Worm (Caenorhabditis elegans): ENCODE data around the gene T24E12.2.

T24E12.2 gene

ce11 chrII:3782309-3783000 is at the start of gene T24E12.2:
Gene T24E12.2 (plus strand): TSS chrII:3782950.
- TF ChIP-seq F22D6.2 (tag; optimal IDR thresholded peaks at IDR 0.05) (no peak), pbrm-1 (GFP tag; IDR thresholded peaks at IDR 0.05) (no peak), nfyb-1 (GFP tag; IDR thresholded peaks at IDR 0.05) (no peak), let-607 (tag; optimal IDR thresholded peaks at IDR 0.05) (no peak), snpc-1.1 (tag; optimal IDR thresholded peaks at IDR 0.05; ENCODE audit: insufficient read depth) (no peak), lin-54 (GFP tag; optimal IDR thresholded peaks at IDR 0.05) (no peak), fkh-3 (tag; optimal IDR thresholded peaks at IDR 0.05) (no peak), D2030.7 (GFP tag; IDR thresholded peaks at IDR 0.05) (no peak), lsl-1 (GFP tag; optimal IDR thresholded peaks at IDR 0.05) (no peak), dox-1 (GFP tag; IDR thresholded peaks at IDR 0.05) (no peak), F57C9.4 (tag; optimal IDR thresholded peaks at IDR 0.05) (no peak), chd-7 (tag; optimal IDR thresholded peaks at IDR 0.05) (no peak)

ce11 chrII:3736893-3737375 is 45.8 kb upstream of the T24E12.2 start, which contains the start of gene F12E12.6:
Gene F12E12.6 (minus strand): TSS chrII:3736943.
- TF ChIP-seq nfya-2 (GFP tag; IDR thresholded peaks at IDR 0.05): no peak
- TF ChIP-seq B0261.1 (tag; optimal IDR thresholded peaks at IDR 0.05): no peak
- no peak for TF ChIP-seq cebp-1 (GFP tag; IDR thresholded peaks at IDR 0.05)
- no peak for TF ChIP-seq cebp-1 (tag; optimal IDR thresholded peaks at IDR 0.05)
- TF ChIP-seq hlh-12 (tag; optimal IDR thresholded peaks at IDR 0.05): no peak
- peak; percentile 33; the same call in 1 of the 2 replicates for TF ChIP-seq hmg-1.2 (GFP tag; IDR thresholded peaks at IDR 0.05)
- TF ChIP-seq madf-8 (GFP tag; conservative IDR thresholded peaks at IDR 0.05): peak; percentile 27; the same call in 1 of the 2 replicates
- TF ChIP-seq dpl-1 (GFP tag; optimal IDR thresholded peaks at IDR 0.05): peak; percentile 7
- no peak for TF ChIP-seq fkh-3 (tag; optimal IDR thresholded peaks at IDR 0.05)
- TF ChIP-seq rpc-1 (optimal IDR thresholded peaks at IDR 0.05): no peak
- no peak for TF ChIP-seq rpc-1 (tag; optimal IDR thresholded peaks at IDR 0.05)
- no peak for TF ChIP-seq lir-1 (GFP tag; conservative IDR thresholded peaks at IDR 0.05)
- no peak for TF ChIP-seq hsf-1 (GFP tag; IDR thresholded peaks at IDR 0.05)
- TF ChIP-seq lsl-1 (GFP tag; optimal IDR thresholded peaks at IDR 0.05): no peak
- no peak for TF ChIP-seq K11D2.4 (GFP tag; IDR thresholded peaks at IDR 0.05)
- TF ChIP-seq T26A5.8 (tag; optimal IDR thresholded peaks at IDR 0.05): no peak
- no peak for TF ChIP-seq tlf-1 (GFP tag; optimal IDR thresholded peaks at IDR 0.05)
- TF ChIP-seq madf-6 (GFP tag; IDR thresholded peaks at IDR 0.05): peak; percentile 58
- TF ChIP-seq xnd-1 (tag; optimal IDR thresholded peaks at IDR 0.05): no peak
- TF ChIP-seq efl-1 (GFP tag; optimal IDR thresholded peaks at IDR 0.05): peak; percentile 57
- TF ChIP-seq snpc-3.4 (tag; optimal IDR thresholded peaks at IDR 0.05): no peak
- no peak for TF ChIP-seq chd-7 (tag; optimal IDR thresholded peaks at IDR 0.05)
- no peak for TF ChIP-seq ceh-27 (GFP tag; optimal IDR thresholded peaks at IDR 0.05)
- no peak for TF ChIP-seq him-1 (tag; optimal IDR thresholded peaks at IDR 0.05)
- no peak for TF ChIP-seq aptf-3 (GFP tag; IDR thresholded peaks at IDR 0.05)
- no peak for TF ChIP-seq pha-4 (tag; optimal IDR thresholded peaks at IDR 0.05)
- TF ChIP-seq tbp1 (GFP tag; optimal IDR thresholded peaks at IDR 0.05): no peak
- no peak for TF ChIP-seq let-607 (tag; optimal IDR thresholded peaks at IDR 0.05)
- TF ChIP-seq Y79H2A.3 (GFP tag; conservative IDR thresholded peaks at IDR 0.05): no peak
- TF ChIP-seq attf-5 (GFP tag; optimal IDR thresholded peaks at IDR 0.05): no peak
- no peak for TF ChIP-seq let-526 (GFP tag; IDR thresholded peaks at IDR 0.05)

Measured in whole organism, young adult.